Fruit fly (Drosophila melanogaster) whole organism, wandering third instar larva: ENCODE results near the gene fz4.

Experiments used
- Mio ChIP-seq: sonication (Bioruptor generic); optimal IDR thresholded peaks from 2 replicates; lab custom pipeline; 2016; ENCODE audit warnings: missing biosample characterization, missing genetic modification characterization
- OdsH ChIP-seq: fragments of 200-800 bp; sonication (Bioruptor generic); optimal IDR thresholded peaks from 2 replicates; lab custom pipeline; 2016; ENCODE audit warnings: missing biosample characterization, mild to moderate bottlenecking, missing genetic modification characterization
- Sp1 ChIP-seq: fragments of 200-800 bp; sonication (Bioruptor generic); optimal IDR thresholded peaks from 3 replicates; lab custom pipeline; 2019; ENCODE audit warnings: missing biosample characterization, mild to moderate bottlenecking, missing genetic modification characterization, moderate library complexity
- dl ChIP-seq, 2 experiments: fragments of 175-275, 200-275 bp in 1 of 2; fragments of 200-275 bp in 1 of 2; sonication (Bioruptor generic); optimal IDR thresholded peaks; lab custom pipeline; 2018; ENCODE audit warnings: mild to moderate bottlenecking in 2 of 2, missing biosample characterization in 2 of 2, missing genetic modification characterization in 2 of 2, moderate library complexity in 2 of 2; ENCODE audit not compliant: partially characterized antibody in 2 of 2, insufficient read depth in 1 of 2
- ey ChIP-seq: fragments of 200-800 bp; sonication (Bioruptor generic); optimal IDR thresholded peaks from 2 replicates; lab custom pipeline; 2016; ENCODE audit warnings: missing biosample characterization, missing genetic modification characterization
- foxo ChIP-seq, 2 experiments: fragments of 200-800 bp; sonication (Bioruptor generic); optimal IDR thresholded peaks; 2 replicates in 1 of 2; 3 replicates in 1 of 2; lab custom pipeline; 2016 to 2017; ENCODE audit warnings: missing biosample characterization in 2 of 2, missing genetic modification characterization in 2 of 2
- fru ChIP-seq: fragments of 200-800 bp; sonication (Bioruptor generic); optimal IDR thresholded peaks from 3 replicates; lab custom pipeline; 2016; ENCODE audit warnings: missing biosample characterization, mild to moderate bottlenecking, missing genetic modification characterization
- h ChIP-seq: fragments of 200-800 bp; sonication (Bioruptor generic); optimal IDR thresholded peaks from 3 replicates; lab custom pipeline; 2016; ENCODE audit warnings: missing biosample characterization, mild to moderate bottlenecking, missing genetic modification characterization
- jim ChIP-seq: fragments of 175-275, 200-325 bp; sonication (Bioruptor generic); optimal IDR thresholded peaks from 2 replicates; lab custom pipeline; 2016; ENCODE audit warnings: missing biosample characterization, mild to moderate bottlenecking, missing genetic modification characterization
- lola ChIP-seq: fragments of >200 bp; optimal IDR thresholded peaks from 2 replicates; lab custom pipeline; 2017; ENCODE audit warnings: missing biosample characterization, missing genetic modification characterization
- psq ChIP-seq: fragments of 200-800 bp; sonication (Bioruptor generic); optimal IDR thresholded peaks from 3 replicates; lab custom pipeline; 2017; ENCODE audit warnings: missing biosample characterization, mild to moderate bottlenecking, missing genetic modification characterization, moderate library complexity
- sv ChIP-seq: fragments of 200-800 bp; sonication (Bioruptor generic); optimal IDR thresholded peaks from 3 replicates; lab custom pipeline; 2016; ENCODE audit warnings: missing biosample characterization, missing genetic modification characterization
- usp ChIP-seq: fragments of >200 bp; optimal IDR thresholded peaks from 2 replicates; lab custom pipeline; 2017; ENCODE audit warnings: missing biosample characterization, missing genetic modification characterization

dm6 chrX:7105533-7105932 is 4.6 kb downstream of the fz4 start:
- no peak for TF ChIP-seq fru (GFP tag; lab: Kevin White, UChicago)
- TF ChIP-seq OdsH (GFP tag; lab: Kevin White, UChicago) = no peak
- TF ChIP-seq psq (GFP tag; lab: Kevin White, UChicago) = no peak
- no peak for TF ChIP-seq Sp1 (GFP tag; lab: Kevin White, UChicago)
- TF ChIP-seq sv (GFP tag; lab: Kevin White, UChicago) = no peak
- TF ChIP-seq usp (GFP tag; lab: Kevin White, UChicago) = no peak
- no peak for TF ChIP-seq dl (GFP tag; optimal IDR thresholded peaks at IDR 0.05; lab: Kevin White, UChicago; ENCODE audit: insufficient read depth in 1 of 2, partially characterized antibody in 2 of 2)
- no peak for TF ChIP-seq lola (GFP tag; lab: Kevin White, UChicago)
- no peak for TF ChIP-seq h (GFP tag; lab: Kevin White, UChicago)
- no peak for TF ChIP-seq Mio
- TF ChIP-seq ey = no peak
- TF ChIP-seq foxo (GFP tag; optimal IDR thresholded peaks at IDR 0.05; lab: Kevin White, UChicago) = no peak
- TF ChIP-seq jim (GFP tag; lab: Kevin White, UChicago) = no peak
